Fruit fly (Drosophila melanogaster): ENCODE results near the gene muc.

- TF ChIP-seq Sox15 (GFP tag; optimal IDR thresholded peaks at IDR 0.05) (no peak), Sox102F (GFP tag; optimal IDR thresholded peaks at IDR 0.05) (no peak)
These were observed 16.1 kb upstream of the muc start, which contains the start of gene CG15818 for dm6 chr2L:7410609-7411008.

Measured in whole organism, prepupa.